Worm (Caenorhabditis elegans): ENCODE results near the gene memb-1.

DNA sequence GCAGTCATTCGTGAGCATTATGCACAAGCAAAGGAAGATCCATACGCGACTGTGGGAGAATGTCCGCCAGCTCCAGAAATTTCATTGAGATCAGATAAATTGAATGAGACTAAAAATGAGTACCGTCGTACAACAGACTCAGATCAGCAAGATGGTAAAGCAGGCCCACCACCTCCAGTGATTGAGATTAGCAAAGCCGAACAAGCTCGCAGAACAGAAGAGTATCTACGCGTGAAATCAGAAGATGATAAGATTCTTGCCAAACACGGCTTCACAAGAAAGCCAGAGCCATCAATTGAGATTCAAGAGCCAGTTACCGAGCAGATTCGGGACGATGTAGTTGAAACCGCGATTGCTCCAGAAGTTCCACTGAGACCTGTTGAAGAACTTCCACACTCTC is 23.4 kb downstream of the memb-1 start:
- TF ChIP-seq lsy-2 (tag; optimal IDR thresholded peaks at IDR 0.05) (no peak), ceh-88 (GFP tag; IDR thresholded peaks at IDR 0.05) (no peak), efl-3 (GFP tag; optimal IDR thresholded peaks at IDR 0.05) (no peak), lin-39 (tag; optimal IDR thresholded peaks at IDR 0.05) (no peak), unc-62 (GFP tag; optimal IDR thresholded peaks at IDR 0.05) (no peak), ceh-8 (GFP tag; optimal IDR thresholded peaks at IDR 0.05) (no peak), lin-15B (tag; optimal IDR thresholded peaks at IDR 0.05) (no peak), sptf-1 (tag; optimal IDR thresholded peaks at IDR 0.05) (no peak), zag-1 (tag; optimal IDR thresholded peaks at IDR 0.05) (no peak)

All from whole organism, L1 larva.